Fruit fly (Drosophila melanogaster): ENCODE measurements around the gene CG14650.

dm6 chr3R:4471846-4472693 lies 34.9 kb downstream of the CG14650 start:
- TF ChIP-seq CTCF (optimal IDR thresholded peaks at IDR 0.05) (no peak), CG8478 (optimal IDR thresholded peaks at IDR 0.05) (no peak)

Measured in S2 (cell line).